Worm (Caenorhabditis elegans): ENCODE data around the gene F35D11.3.

- TF ChIP-seq fax-1 (tag; optimal IDR thresholded peaks at IDR 0.05) (no peak), pqm-1 (tag; optimal IDR thresholded peaks at IDR 0.05) (no peak), pros-1 (tag; optimal IDR thresholded peaks at IDR 0.05) (no peak), ceh-22 (tag; optimal IDR thresholded peaks at IDR 0.05) (no peak)
Observed at ce11 chrII:4566237-4566636, 41.9 kb upstream of the F35D11.3 start.

All from whole organism, late embryonic.